Fruit fly (Drosophila melanogaster) whole organism, embryonic: Measurements from ENCODE around the gene CG13360.

Experiments
- BEAF-32 ChIP-seq: fragments of 200-800 bp; sonication (Bioruptor generic); optimal IDR thresholded peaks from 3 replicates; lab custom pipeline; 2017; ENCODE audit warnings: missing biosample characterization, missing genetic modification characterization, mild to moderate bottlenecking, moderate library complexity, missing genetic modification reagents
- Bgb ChIP-seq: fragments of 200-800 bp; sonication (Bioruptor generic); IDR thresholded peaks from 2 replicates; pipeline ENCODE4 v1.3.6; 2022; ENCODE audit warnings: missing biosample characterization, missing genetic modification characterization; ENCODE audit not compliant: partially characterized antibody
- Bteb2 ChIP-seq: fragments of 200-800 bp; sonication (Bioruptor generic); optimal IDR thresholded peaks from 2 replicates; lab custom pipeline; 2016; ENCODE audit warnings: missing biosample characterization, missing genetic modification characterization
- CG1024 ChIP-seq: fragments of 200-800 bp; sonication (Bioruptor generic); IDR thresholded peaks from 2 replicates; pipeline ENCODE4 v1.3.6; 2022; ENCODE audit warnings: missing biosample characterization, missing genetic modification characterization
- CG10543 ChIP-seq: fragments of 200-800 bp; sonication (Bioruptor generic); optimal IDR thresholded peaks from 3 replicates; lab custom pipeline; 2017; ENCODE audit warnings: missing biosample characterization, mild to moderate bottlenecking, missing genetic modification characterization, moderate library complexity
- CG12391 ChIP-seq: fragments of 200-800 bp; sonication (Bioruptor generic); optimal IDR thresholded peaks from 3 replicates; lab custom pipeline; 2018; ENCODE audit warnings: missing biosample characterization, mild to moderate bottlenecking, missing genetic modification characterization, moderate library complexity
- CG13287 ChIP-seq: fragments of 200-800 bp; sonication (Bioruptor generic); IDR thresholded peaks from 2 replicates; pipeline ENCODE4 v1.3.6; 2022; ENCODE audit warnings: missing biosample characterization, missing genetic modification characterization; ENCODE audit not compliant: partially characterized antibody
- CG14710 ChIP-seq: fragments of 200-800 bp; sonication (Bioruptor generic); optimal IDR thresholded peaks from 3 replicates; lab custom pipeline; 2019; ENCODE audit warnings: missing biosample characterization, mild to moderate bottlenecking, missing genetic modification characterization, moderate library complexity
- CG15269 ChIP-seq: fragments of 200-800 bp; sonication (Bioruptor generic); optimal IDR thresholded peaks from 2 replicates; lab custom pipeline; 2018; ENCODE audit warnings: missing biosample characterization, mild to moderate bottlenecking, missing genetic modification characterization, moderate library complexity
- CG16813 ChIP-seq: fragments of 200-800 bp; sonication (Bioruptor generic); IDR thresholded peaks from 3 replicates; pipeline ENCODE4 v1.3.6; 2022; ENCODE audit warnings: missing biosample characterization, missing genetic modification characterization; ENCODE audit not compliant: partially characterized antibody
- CG2129 ChIP-seq: fragments of 200-800 bp; sonication (Bioruptor generic); IDR thresholded peaks from 2 replicates; pipeline ENCODE4 v1.3.6; 2022; ENCODE audit warnings: missing biosample characterization, missing genetic modification characterization; ENCODE audit not compliant: partially characterized antibody
- CG2678 ChIP-seq: fragments of 200-800 bp; sonication (Bioruptor generic); optimal IDR thresholded peaks from 3 replicates; lab custom pipeline; 2019; ENCODE audit warnings: missing biosample characterization, mild to moderate bottlenecking, missing genetic modification characterization, moderate library complexity
- CG32532 ChIP-seq: fragments of 200-800 bp; sonication (Bioruptor generic); IDR thresholded peaks from 2 replicates; pipeline ENCODE4 v1.3.6; 2022; ENCODE audit warnings: missing biosample characterization, missing genetic modification characterization
- CG34224 ChIP-seq: fragments of 200-800 bp; sonication (Bioruptor generic); IDR thresholded peaks from 3 replicates; pipeline ENCODE4 v1.3.6; 2022; ENCODE audit warnings: missing biosample characterization, missing genetic modification characterization; ENCODE audit not compliant: partially characterized antibody
- CG42726 ChIP-seq: fragments of 200-800 bp; sonication (Bioruptor generic); IDR thresholded peaks from 2 replicates; pipeline ENCODE4 v1.3.6; 2022; ENCODE audit warnings: missing biosample characterization, missing genetic modification characterization; ENCODE audit not compliant: partially characterized antibody
- CG6791 ChIP-seq: fragments of 200-800 bp; sonication (Bioruptor generic); IDR thresholded peaks from 3 replicates; pipeline ENCODE4 v1.3.6; 2022; ENCODE audit warnings: missing biosample characterization, missing genetic modification characterization; ENCODE audit not compliant: partially characterized antibody
- CG7839 ChIP-seq: fragments of 200-800 bp; sonication (Bioruptor generic); optimal IDR thresholded peaks from 3 replicates; lab custom pipeline; 2018; ENCODE audit warnings: missing biosample characterization, mild to moderate bottlenecking, missing genetic modification characterization, moderate library complexity
- CG7963 ChIP-seq: fragments of 200-800 bp; sonication (Bioruptor generic); IDR thresholded peaks from 3 replicates; pipeline ENCODE4 v1.3.6; 2022; ENCODE audit warnings: missing biosample characterization, missing genetic modification characterization; ENCODE audit not compliant: partially characterized antibody
- CTCF ChIP-seq: fragments of 200-800 bp; sonication (Bioruptor generic); optimal IDR thresholded peaks from 2 replicates; lab custom pipeline; 2017; ENCODE audit warnings: missing biosample characterization, mild to moderate bottlenecking, missing genetic modification characterization, moderate library complexity
- Dref ChIP-seq: fragments of 200-800 bp; sonication (Bioruptor generic); IDR thresholded peaks from 2 replicates; pipeline ENCODE4 v1.3.6; 2022; ENCODE audit warnings: missing biosample characterization, missing genetic modification characterization
- Hand ChIP-seq: fragments of 200-800 bp; sonication (Bioruptor generic); optimal IDR thresholded peaks from 2 replicates; lab custom pipeline; 2017; ENCODE audit warnings: mild to moderate bottlenecking, missing biosample characterization, missing genetic modification reagents, missing genetic modification characterization
- MBD-R2 ChIP-seq: fragments of 200-800 bp; sonication (Bioruptor generic); IDR thresholded peaks from 2 replicates; pipeline ENCODE4 v1.3.6; 2022; ENCODE audit warnings: missing biosample characterization, missing genetic modification characterization
- Med ChIP-seq: fragments of 200-800 bp; sonication (Bioruptor generic); peaks from one replicate; lab custom pipeline; 2016; ENCODE audit warnings: missing biosample characterization, missing genetic modification characterization, mild to moderate bottlenecking, inconsistent platforms, moderate library complexity
- Opbp ChIP-seq: fragments of 200-800 bp; sonication (Bioruptor generic); IDR thresholded peaks from 3 replicates; pipeline ENCODE4 v1.3.6; 2022; ENCODE audit warnings: missing biosample characterization, missing genetic modification characterization; ENCODE audit not compliant: partially characterized antibody
- Scr ChIP-seq: fragments of 200-800 bp; sonication (Bioruptor generic); IDR thresholded peaks from 2 replicates; pipeline ENCODE4 v1.3.6; 2022; ENCODE audit warnings: missing biosample characterization, missing genetic modification characterization; ENCODE audit not compliant: partially characterized antibody
- ap ChIP-seq: fragments of 200-800 bp; sonication (Bioruptor generic); IDR thresholded peaks from 2 replicates; pipeline ENCODE4 v1.3.6; 2022; ENCODE audit warnings: missing biosample characterization, missing genetic modification characterization
- ase ChIP-seq: fragments of 200-800 bp; sonication (Bioruptor generic); IDR thresholded peaks from 3 replicates; pipeline ENCODE4 v1.3.6; 2022; ENCODE audit warnings: missing biosample characterization, missing genetic modification characterization
- bigmax ChIP-seq: fragments of 200-800 bp; sonication (Bioruptor generic); optimal IDR thresholded peaks from 2 replicates; lab custom pipeline; 2018; ENCODE audit warnings: missing biosample characterization, mild to moderate bottlenecking, missing genetic modification characterization
- btn ChIP-seq: fragments of 200-800 bp; sonication (Bioruptor generic); optimal IDR thresholded peaks from 2 replicates; lab custom pipeline; 2016; ENCODE audit warnings: missing biosample characterization, missing genetic modification characterization
- cad ChIP-seq: fragments of >200 bp; optimal IDR thresholded peaks from 2 replicates; lab custom pipeline; 2017; ENCODE audit warnings: missing biosample characterization, missing genetic modification characterization
- corto ChIP-seq: fragments of 200-800 bp; sonication (Bioruptor generic); optimal IDR thresholded peaks from 2 replicates; lab custom pipeline; 2016; ENCODE audit warnings: missing biosample characterization, mild to moderate bottlenecking, missing genetic modification characterization, moderate library complexity
- dan ChIP-seq: fragments of 200-800 bp; sonication (Bioruptor generic); IDR thresholded peaks from 2 replicates; pipeline ENCODE4 v1.3.6; 2022; ENCODE audit warnings: missing biosample characterization, missing genetic modification characterization
- dmrt11E ChIP-seq: fragments of 200-800 bp; sonication (Bioruptor generic); optimal IDR thresholded peaks from 3 replicates; lab custom pipeline; 2018; ENCODE audit warnings: missing biosample characterization, mild to moderate bottlenecking, missing genetic modification characterization, moderate library complexity
- kni ChIP-seq: fragments of 200-800 bp; sonication (Bioruptor generic); optimal IDR thresholded peaks from 3 replicates; lab custom pipeline; 2017; ENCODE audit warnings: mild to moderate bottlenecking, missing biosample characterization, missing genetic modification reagents, missing genetic modification characterization
- knrl ChIP-seq: fragments of 200-800 bp; sonication (Bioruptor generic); IDR thresholded peaks from 3 replicates; pipeline ENCODE4 v1.3.6; 2022; ENCODE audit warnings: missing biosample characterization, missing genetic modification characterization; ENCODE audit not compliant: partially characterized antibody
- lab ChIP-seq: fragments of 200-800 bp; sonication (Bioruptor generic); optimal IDR thresholded peaks from 3 replicates; lab custom pipeline; 2017; ENCODE audit warnings: missing biosample characterization, missing genetic modification characterization, mild to moderate bottlenecking, moderate library complexity, missing genetic modification reagents
- mld ChIP-seq: fragments of 200-800 bp; sonication (Bioruptor generic); IDR thresholded peaks from 3 replicates; pipeline ENCODE4 v1.3.6; 2022; ENCODE audit warnings: missing biosample characterization, missing genetic modification characterization; ENCODE audit not compliant: partially characterized antibody
- phol ChIP-seq: fragments of 200-800 bp; sonication (Bioruptor generic); optimal IDR thresholded peaks from 3 replicates; lab custom pipeline; 2018; ENCODE audit warnings: missing biosample characterization, mild to moderate bottlenecking, missing genetic modification characterization, moderate library complexity
- pita ChIP-seq: fragments of 200-800 bp; sonication (Bioruptor generic); optimal IDR thresholded peaks from 2 replicates; lab custom pipeline; 2017; ENCODE audit warnings: missing biosample characterization, mild to moderate bottlenecking, missing genetic modification characterization
- pros ChIP-seq: fragments of 200-800 bp; sonication (Bioruptor generic); optimal IDR thresholded peaks from 3 replicates; lab custom pipeline; 2019; ENCODE audit warnings: missing biosample characterization, mild to moderate bottlenecking, missing genetic modification characterization, moderate library complexity
- pzg ChIP-seq: fragments of 200-800 bp; sonication (Bioruptor generic); optimal IDR thresholded peaks from 3 replicates; lab custom pipeline; 2018; ENCODE audit warnings: missing biosample characterization, mild to moderate bottlenecking, missing genetic modification characterization, moderate library complexity
- slou ChIP-seq: fragments of 200-800 bp; sonication (Bioruptor generic); optimal IDR thresholded peaks from 3 replicates; lab custom pipeline; 2016; ENCODE audit warnings: missing biosample characterization, missing genetic modification characterization
- sna ChIP-seq: fragments of 200-800 bp; sonication (Bioruptor generic); IDR thresholded peaks from 2 replicates; pipeline ENCODE4 v1.3.6; 2022; ENCODE audit warnings: missing biosample characterization, missing genetic modification characterization; ENCODE audit not compliant: partially characterized antibody
- sob ChIP-seq: fragments of 200-800 bp; sonication (Bioruptor generic); IDR thresholded peaks from 2 replicates; pipeline ENCODE4 v1.3.6; 2022; ENCODE audit warnings: missing biosample characterization, missing genetic modification characterization
- stwl ChIP-seq: fragments of 200-800 bp; sonication (Bioruptor generic); optimal IDR thresholded peaks from 3 replicates; lab custom pipeline; 2018; ENCODE audit warnings: missing biosample characterization, mild to moderate bottlenecking, missing genetic modification characterization, moderate library complexity
- trem ChIP-seq: fragments of 200-800 bp; optimal IDR thresholded peaks from 3 replicates; lab custom pipeline; 2019; ENCODE audit warnings: missing biosample characterization, mild to moderate bottlenecking, missing genetic modification characterization, moderate library complexity
- vvl ChIP-seq: fragments of 200-800 bp; sonication (Bioruptor generic); IDR thresholded peaks from 2 replicates; pipeline ENCODE4 v1.3.6; 2022; ENCODE audit warnings: missing biosample characterization, missing genetic modification characterization
- zfh1 ChIP-seq: fragments of 200-800 bp; sonication (Bioruptor generic); IDR thresholded peaks from 3 replicates; pipeline ENCODE4 v1.3.6; 2022; ENCODE audit warnings: missing biosample characterization, missing genetic modification characterization

Gene CG13360

dm6 chrX:784456-784855 lies 5.4 kb downstream of the CG13360 start, which contains the start of gene tw:
Gene tw, plus strand, starts transcription at chrX:784746.
- TF ChIP-seq CG34224 (GFP tag; lab: Robert Waterston, UW) = peak; percentile 27; the same call in 1 of the 3 replicates
- peak; percentile 40; the same call in 2 of the 3 replicates for TF ChIP-seq knrl (GFP tag; lab: Robert Waterston, UW)
- TF ChIP-seq sob = 0 out of 2 replicates have a peak, but pooled peaks have one; percentile 14
- peak; percentile 48; the same call in 1 of the 3 replicates for TF ChIP-seq CG7963 (GFP tag; lab: Robert Waterston, UW)
- TF ChIP-seq CG6791 (GFP tag; lab: Robert Waterston, UW) = peak; percentile 59; the same call in 2 of the 3 replicates
- TF ChIP-seq dmrt11E (tag; lab: Kevin White, UChicago) = no peak
- no peak for TF ChIP-seq cad (GFP tag; lab: Kevin White, UChicago)
- peak; percentile 29; the same call in 1 of the 2 replicates for TF ChIP-seq CG32532
- 0 out of 3 replicates have a peak, but pooled peaks have one; percentile 49 for TF ChIP-seq mld (GFP tag; lab: Robert Waterston, UW)
- TF ChIP-seq pita (GFP tag; lab: Kevin White, UChicago) = peak; percentile 27
- TF ChIP-seq ap = no peak
- TF ChIP-seq sna (GFP tag; lab: Robert Waterston, UW) = peak; percentile 44; the same call in 1 of the 2 replicates
- no peak for TF ChIP-seq phol
- 0 out of 2 replicates have a peak, but pooled peaks have one; percentile 13 for TF ChIP-seq CG42726 (GFP tag; lab: Robert Waterston, UW)
- peak; percentile 22 for TF ChIP-seq pzg (GFP tag; lab: Kevin White, UChicago)
- TF ChIP-seq CG10543 (GFP tag; lab: Kevin White, UChicago) = no peak
- TF ChIP-seq CG2678 (tag; lab: Kevin White, UChicago) = no peak
- no peak for TF ChIP-seq Hand (GFP tag; lab: Kevin White, UChicago)
- TF ChIP-seq Med (GFP tag; lab: Kevin White, UChicago) = peak; percentile 68
- no peak for TF ChIP-seq CG2129 (GFP tag; lab: Robert Waterston, UW)
- no peak for TF ChIP-seq Bteb2 (GFP tag; lab: Kevin White, UChicago)
- peak; percentile 31; the same call in 1 of the 2 replicates for TF ChIP-seq MBD-R2 (GFP tag; lab: Robert Waterston, UW)
- peak; percentile 50; the same call in 1 of the 2 replicates for TF ChIP-seq Scr (GFP tag; lab: Robert Waterston, UW)
- peak; percentile 52 for TF ChIP-seq BEAF-32 (GFP tag; lab: Kevin White, UChicago)
- peak; percentile 92 for TF ChIP-seq CTCF (GFP tag; lab: Kevin White, UChicago)
- peak; percentile 10 for TF ChIP-seq kni
- TF ChIP-seq Bgb (GFP tag; lab: Robert Waterston, UW) = peak; percentile 58; the same call in 1 of the 2 replicates
- no peak for TF ChIP-seq slou (GFP tag; lab: Kevin White, UChicago)
- TF ChIP-seq CG13287 (GFP tag; lab: Robert Waterston, UW) = peak; percentile 62
- TF ChIP-seq CG14710 = peak; percentile 1
- peak; percentile 33; the same call in 1 of the 3 replicates for TF ChIP-seq Opbp (GFP tag; lab: Robert Waterston, UW)
- peak; percentile 61 for TF ChIP-seq Dref
- no peak for TF ChIP-seq dan (GFP tag; lab: Robert Waterston, UW)
- TF ChIP-seq corto (GFP tag; lab: Kevin White, UChicago) = no peak
- TF ChIP-seq ase (GFP tag; lab: Robert Waterston, UW) = no peak
- TF ChIP-seq CG7839 = no peak
- no peak for TF ChIP-seq btn (GFP tag; lab: Kevin White, UChicago)
- TF ChIP-seq bigmax (GFP tag; lab: Kevin White, UChicago) = no peak
- TF ChIP-seq CG16813 (GFP tag; lab: Robert Waterston, UW) = 0 out of 3 replicates have a peak, but pooled peaks have one; percentile 43
- TF ChIP-seq pros (GFP tag; lab: Kevin White, UChicago) = no peak
- TF ChIP-seq vvl (GFP tag; lab: Robert Waterston, UW) = 0 out of 2 replicates have a peak, but pooled peaks have one; percentile 16
- TF ChIP-seq lab (GFP tag; lab: Kevin White, UChicago) = no peak
- TF ChIP-seq trem = peak; percentile 7
- no peak for TF ChIP-seq CG12391
- no peak for TF ChIP-seq CG1024
- peak; percentile 24 for TF ChIP-seq stwl (tag; lab: Kevin White, UChicago)
- no peak for TF ChIP-seq CG15269 (tag; lab: Kevin White, UChicago)
- no peak for TF ChIP-seq zfh1
